Fruit fly (Drosophila melanogaster): ENCODE measurements around the gene Mrm2.

Mrm2 gene

dm6 chr3R:19840545-19840944 lies 20.9 kb upstream of the Mrm2 start, which contains the start of gene CG31459:
TSS of gene CG31459 (plus strand) at chr3R:19840845.
- no peak for TF ChIP-seq Abd-B (GFP tag; optimal IDR thresholded peaks at IDR 0.05)
- no peak for TF ChIP-seq lola (GFP tag; optimal IDR thresholded peaks at IDR 0.05)
- TF ChIP-seq Dfd (GFP tag; optimal IDR thresholded peaks at IDR 0.05), result no peak
- no peak for TF ChIP-seq Hr83 (GFP tag; optimal IDR thresholded peaks at IDR 0.05; ENCODE audit: poor library complexity, severe bottlenecking)
- no peak for TF ChIP-seq usp (GFP tag; optimal IDR thresholded peaks at IDR 0.05)
- no peak for TF ChIP-seq OdsH (GFP tag; optimal IDR thresholded peaks at IDR 0.05)
- no peak for TF ChIP-seq dsf (GFP tag; optimal IDR thresholded peaks at IDR 0.05; ENCODE audit: borderline replicate concordance)
- no peak for TF ChIP-seq GATAd (GFP tag; optimal IDR thresholded peaks at IDR 0.05)
- no peak for TF ChIP-seq sv (GFP tag; optimal IDR thresholded peaks at IDR 0.05)

- TF ChIP-seq Hnf4 (GFP tag; optimal IDR thresholded peaks at IDR 0.05), result no peak
- no peak for TF ChIP-seq CG32264 (GFP tag; optimal IDR thresholded peaks at IDR 0.05)
- no peak for TF ChIP-seq br (GFP tag; optimal IDR thresholded peaks at IDR 0.05)
- TF ChIP-seq Dif (GFP tag; optimal IDR thresholded peaks at IDR 0.05; ENCODE audit: partially characterized antibody), result no peak
- no peak for TF ChIP-seq N (GFP tag; optimal IDR thresholded peaks at IDR 0.05)
- TF ChIP-seq fru (GFP tag; optimal IDR thresholded peaks at IDR 0.05), result no peak
- TF ChIP-seq woc (GFP tag; optimal IDR thresholded peaks at IDR 0.05), result no peak
- TF ChIP-seq jim (GFP tag; optimal IDR thresholded peaks at IDR 0.05), result no peak
- TF ChIP-seq GATAd (GFP tag; optimal IDR thresholded peaks at IDR 0.05), result no peak
These were observed 17.5 kb upstream of the Mrm2 start for dm6 chr3R:19843888-19844287.

- TF ChIP-seq Dfd (GFP tag; optimal IDR thresholded peaks at IDR 0.05) (no peak), Abd-B (GFP tag; optimal IDR thresholded peaks at IDR 0.05) (no peak), Hnf4 (GFP tag; optimal IDR thresholded peaks at IDR 0.05) (peak; percentile 66), Jra (GFP tag; optimal IDR thresholded peaks at IDR 0.05) (no peak), ey (GFP tag; optimal IDR thresholded peaks at IDR 0.05) (peak; percentile 50), psq (GFP tag; optimal IDR thresholded peaks at IDR 0.05) (peak; percentile 42), Mio (GFP tag; optimal IDR thresholded peaks at IDR 0.05) (no peak), brk (GFP tag; optimal IDR thresholded peaks at IDR 0.05) (no peak), jim (GFP tag; optimal IDR thresholded peaks at IDR 0.05) (no peak), HLH106 (tag; optimal IDR thresholded peaks at IDR 0.05) (no peak), Rel (GFP tag; optimal IDR thresholded peaks at IDR 0.05) (no peak), Rel (tag; optimal IDR thresholded peaks at IDR 0.05) (no peak), fru (GFP tag; optimal IDR thresholded peaks at IDR 0.05) (peak; percentile 58), Vsx2 (GFP tag; optimal IDR thresholded peaks at IDR 0.05; ENCODE audit: partially characterized antibody) (no peak), dmrt93B (GFP tag; optimal IDR thresholded peaks at IDR 0.05) (peak; percentile 45), foxo (GFP tag; optimal IDR thresholded peaks at IDR 0.05) (no peak), sage (GFP tag; optimal IDR thresholded peaks at IDR 0.05) (peak; percentile 9), CG32264 (GFP tag; optimal IDR thresholded peaks at IDR 0.05) (no peak), Hr83 (GFP tag; optimal IDR thresholded peaks at IDR 0.05; ENCODE audit: poor library complexity, severe bottlenecking) (no peak), woc (GFP tag; optimal IDR thresholded peaks at IDR 0.05) (peak; percentile 37), Hr78 (GFP tag; optimal IDR thresholded peaks at IDR 0.05) (no peak), h (GFP tag; optimal IDR thresholded peaks at IDR 0.05) (peak; percentile 62), GATAd (GFP tag; optimal IDR thresholded peaks at IDR 0.05) (no peak), usp (GFP tag; optimal IDR thresholded peaks at IDR 0.05) (no peak), lola (GFP tag; optimal IDR thresholded peaks at IDR 0.05) (no peak), dl (GFP tag; optimal IDR thresholded peaks at IDR 0.05; ENCODE audit: insufficient read depth in 1 of 2, partially characterized antibody in 2 of 2) (no peak), OdsH (GFP tag; optimal IDR thresholded peaks at IDR 0.05) (peak; percentile 7), N (GFP tag; optimal IDR thresholded peaks at IDR 0.05) (no peak), rgr (GFP tag; optimal IDR thresholded peaks at IDR 0.05) (peak; percentile 65), sv (GFP tag; optimal IDR thresholded peaks at IDR 0.05) (peak; percentile 40), CG9705 (GFP tag; optimal IDR thresholded peaks at IDR 0.05) (peak; percentile 28), br (GFP tag; optimal IDR thresholded peaks at IDR 0.05) (peak; percentile 59), tai (GFP tag; optimal IDR thresholded peaks at IDR 0.05) (peak; percentile 72), Dif (GFP tag; optimal IDR thresholded peaks at IDR 0.05; ENCODE audit: partially characterized antibody) (no peak)
These were observed 14.4 kb upstream of the Mrm2 start, which contains the start of gene MICU3 for dm6 chr3R:19846870-19847590. TSS of gene MICU3 (plus strand) at chr3R:19847311.
